Fruit fly (Drosophila melanogaster) whole organism: ENCODE data around the gene CG5070.

Source experiments
- CG8478 ChIP-seq: fragments of >200 bp; optimal IDR thresholded peaks from 2 replicates; lab custom pipeline; 2018; ENCODE audit warnings: inconsistent platforms
- pan ChIP-seq: fragments of >200 bp; optimal IDR thresholded peaks from 2 replicates; lab custom pipeline; 2017
- usp ChIP-seq: fragments of >200 bp; optimal IDR thresholded peaks from 2 replicates; lab custom pipeline; 2017; ENCODE audit warnings: missing biosample characterization, missing genetic modification characterization, mixed read lengths

- TF ChIP-seq pan (lab: Kevin White, UChicago), result no peak
- no peak for TF ChIP-seq CG8478 (lab: Kevin White, UChicago)
- TF ChIP-seq usp (GFP tag; lab: Kevin White, UChicago), result no peak
These were observed 35.6 kb upstream of the CG5070 start for dm6 chrX:17167304-17167703.
